Fruit fly (Drosophila melanogaster): ENCODE results near the gene Nup154.

Nup154 gene

dm6 chr2L:10989162-10989561, 15.5 kb upstream of the Nup154 start, which contains the start of gene TTLL4A (continued):
- TF ChIP-seq Med (GFP tag) (peak; percentile 89), eyg (GFP tag; optimal IDR thresholded peaks at IDR 0.05) (no peak), CG10462 (GFP tag; optimal IDR thresholded peaks at IDR 0.05) (no peak), H15 (GFP tag; IDR thresholded peaks at IDR 0.05) (no peak), CG4854 (GFP tag; optimal IDR thresholded peaks at IDR 0.05) (no peak), zfh1 (GFP tag; IDR thresholded peaks at IDR 0.05) (no peak), B-H1 (GFP tag; IDR thresholded peaks at IDR 0.05) (no peak), CG12769 (tag; optimal IDR thresholded peaks at IDR 0.05) (no peak), Max (GFP tag; optimal IDR thresholded peaks at IDR 0.05) (peak; percentile 74), CG10543 (GFP tag; optimal IDR thresholded peaks at IDR 0.05) (no peak), bcd (GFP tag; optimal IDR thresholded peaks at IDR 0.05) (no peak), CG9609 (GFP tag; optimal IDR thresholded peaks at IDR 0.05) (no peak), CG12744 (GFP tag; optimal IDR thresholded peaks at IDR 0.05) (no peak), tx (GFP tag; optimal IDR thresholded peaks at IDR 0.05) (peak; percentile 32), peb (GFP tag; IDR thresholded peaks at IDR 0.05) (no peak), CG10209 (GFP tag; optimal IDR thresholded peaks at IDR 0.05) (no peak), Asciz (GFP tag; optimal IDR thresholded peaks at IDR 0.05) (no peak), CG11247 (GFP tag; IDR thresholded peaks at IDR 0.05) (no peak), CG31224 (GFP tag; IDR thresholded peaks at IDR 0.05) (no peak), ems (GFP tag; optimal IDR thresholded peaks at IDR 0.05) (no peak), p53 (GFP tag; optimal IDR thresholded peaks at IDR 0.05) (no peak), gsb (GFP tag; IDR thresholded peaks at IDR 0.05) (no peak), Fer3 (tag; optimal IDR thresholded peaks at IDR 0.05) (no peak), BEAF-32 (GFP tag; optimal IDR thresholded peaks at IDR 0.05) (peak; percentile 97), Hmr (GFP tag; optimal IDR thresholded peaks at IDR 0.05) (no peak), NC2α (GFP tag; optimal IDR thresholded peaks at IDR 0.05) (no peak), Hr39 (optimal IDR thresholded peaks at IDR 0.05) (no peak), Hsf (GFP tag; optimal IDR thresholded peaks at IDR 0.05) (peak; percentile 21), da (GFP tag; optimal IDR thresholded peaks at IDR 0.05) (no peak), lbe (GFP tag; optimal IDR thresholded peaks at IDR 0.05) (peak; percentile 68), croc (GFP tag; conservative IDR thresholded peaks at IDR 0.05) (no peak), Fer1 (GFP tag; optimal IDR thresholded peaks at IDR 0.05) (no peak), CG32767 (GFP tag; IDR thresholded peaks at IDR 0.05) (no peak), aop (GFP tag; IDR thresholded peaks at IDR 0.05) (no peak), Dp (GFP tag; optimal IDR thresholded peaks at IDR 0.05) (peak; percentile 50), CG11723 (GFP tag; optimal IDR thresholded peaks at IDR 0.05) (no peak), HmgD (GFP tag; optimal IDR thresholded peaks at IDR 0.05) (no peak), CG5245 (GFP tag; optimal IDR thresholded peaks at IDR 0.05) (no peak), CG1602 (GFP tag; optimal IDR thresholded peaks at IDR 0.05) (no peak), chif (GFP tag; optimal IDR thresholded peaks at IDR 0.05) (no peak), CG12219 (GFP tag; optimal IDR thresholded peaks at IDR 0.05) (no peak), toy (GFP tag; IDR thresholded peaks at IDR 0.05) (no peak), rib (GFP tag; IDR thresholded peaks at IDR 0.05) (no peak), HHEX (GFP tag; optimal IDR thresholded peaks at IDR 0.05) (no peak), CoRest (tag; optimal IDR thresholded peaks at IDR 0.05) (peak; percentile 91), CG11560 (tag; IDR thresholded peaks at IDR 0.05) (no peak), CG8359 (GFP tag; optimal IDR thresholded peaks at IDR 0.05; ENCODE audit: borderline replicate concordance) (no peak), Eip74EF (GFP tag; optimal IDR thresholded peaks at IDR 0.05) (no peak), CG14441 (GFP tag; IDR thresholded peaks at IDR 0.05) (no peak), CG15011 (GFP tag; optimal IDR thresholded peaks at IDR 0.05) (no peak), CG1529 (GFP tag; optimal IDR thresholded peaks at IDR 0.05) (no peak), CG31365 (tag; optimal IDR thresholded peaks at IDR 0.05) (no peak), ewg (GFP tag; optimal IDR thresholded peaks at IDR 0.05) (no peak)
